Fruit fly (Drosophila melanogaster): ENCODE results near the gene CG11668.

DNA sequence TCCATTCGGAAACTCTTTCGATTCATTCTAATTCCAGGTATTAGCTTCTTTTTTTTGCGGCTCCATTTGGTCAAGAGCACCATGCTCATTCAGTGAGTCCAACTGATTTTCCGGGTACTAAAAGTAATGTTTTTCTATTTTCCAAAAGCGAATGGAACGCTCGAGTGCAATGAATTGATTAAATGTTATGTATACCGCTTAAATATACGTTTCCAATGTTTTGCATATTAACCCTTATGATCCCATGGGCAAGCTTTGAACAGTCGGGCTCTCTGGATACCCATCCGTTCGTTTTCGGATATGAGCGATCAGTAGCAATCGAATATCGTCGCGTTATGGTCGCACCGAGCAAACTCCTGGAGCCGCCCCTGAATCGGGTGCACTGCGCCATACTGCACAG is 9.3 kb downstream of the CG11668 start, which contains the start of gene CG31157:
- TF ChIP-seq CG13204 (GFP tag; optimal IDR thresholded peaks at IDR 0.05) (no peak), CG14655 (GFP tag; optimal IDR thresholded peaks at IDR 0.05) (no peak), CG9948 (tag; optimal IDR thresholded peaks at IDR 0.05) (no peak), CG32121 (GFP tag; IDR thresholded peaks at IDR 0.05) (no peak), CG10348 (GFP tag; IDR thresholded peaks at IDR 0.05) (no peak)
